Fruit fly (Drosophila melanogaster) whole organism, wandering third instar larva: ENCODE data around the gene TM9SF3.

ENCODE experiments used
- CG9705 ChIP-seq: fragments of 200-800 bp; sonication (Bioruptor generic); optimal IDR thresholded peaks from 2 replicates; lab custom pipeline; 2018; ENCODE audit warnings: missing biosample characterization, mild to moderate bottlenecking, missing genetic modification characterization
- Rel ChIP-seq, 2 experiments: fragments of 200-800 bp; sonication (Bioruptor generic) in 1 of 2; optimal IDR thresholded peaks; 2 replicates in 1 of 2; 3 replicates in 1 of 2; lab custom pipeline; 2016 to 2019; ENCODE audit warnings: mild to moderate bottlenecking in 2 of 2, missing biosample characterization in 2 of 2, missing genetic modification characterization in 2 of 2, moderate library complexity in 1 of 2
- lola ChIP-seq: fragments of >200 bp; optimal IDR thresholded peaks from 2 replicates; lab custom pipeline; 2017; ENCODE audit warnings: missing biosample characterization, missing genetic modification characterization

DNA sequence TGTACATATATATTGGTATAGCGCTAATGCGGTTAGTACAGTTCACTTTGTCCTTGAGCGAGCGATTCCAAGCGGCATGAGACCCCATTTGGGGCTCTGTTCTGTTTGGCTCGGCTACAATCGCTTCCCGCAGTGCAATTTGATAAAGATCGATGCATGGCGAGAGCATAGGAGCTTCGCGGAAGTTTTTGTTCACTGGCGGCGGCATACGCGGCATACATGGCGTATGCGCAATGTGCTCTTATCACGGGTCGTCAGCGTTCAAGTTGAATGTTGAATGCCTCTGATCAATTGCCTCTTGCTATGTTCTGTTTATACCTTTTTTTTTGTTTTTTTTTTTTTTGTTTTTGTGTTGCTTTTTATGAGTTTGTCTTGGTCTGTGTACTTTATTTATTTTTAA lies 37.3 kb upstream of the TM9SF3 start:
- TF ChIP-seq CG9705 (no peak), lola (GFP tag; lab: Kevin White, UChicago) (no peak), Rel (GFP tag; optimal IDR thresholded peaks at IDR 0.05; lab: Kevin White, UChicago) (no peak), Rel (tag; optimal IDR thresholded peaks at IDR 0.05; lab: Kevin White, UChicago) (no peak)
